Worm (Caenorhabditis elegans): ENCODE results near the gene Y39E4B.11.

DNA sequence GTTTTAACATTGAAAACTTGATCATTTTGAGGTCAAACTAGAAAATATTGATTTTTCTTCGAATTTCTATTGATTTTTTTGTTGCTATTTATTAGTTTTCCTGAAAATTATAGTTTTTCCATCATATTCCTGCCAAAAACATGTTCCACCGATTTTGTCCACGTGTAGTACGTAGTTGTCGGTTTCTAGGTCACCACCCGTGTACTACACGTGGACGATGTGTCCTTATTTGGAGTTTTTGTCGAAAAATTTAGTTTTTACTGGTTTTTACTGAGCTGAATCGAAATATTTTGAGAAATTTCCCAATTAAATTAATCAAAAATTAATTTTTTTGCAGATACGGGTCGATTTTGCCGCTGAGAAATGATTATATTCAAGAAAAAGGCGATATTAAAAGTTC is 17.0 kb upstream of the Y39E4B.11 start:
- TF ChIP-seq him-1 (tag; optimal IDR thresholded peaks at IDR 0.05) (peak; percentile 17), W03F9.2 (tag; optimal IDR thresholded peaks at IDR 0.05) (no peak)

Measured in whole organism, L4/young adult.